Fruit fly (Drosophila melanogaster): Measurements from ENCODE around the gene vir-1.

Gene vir-1

DNA sequence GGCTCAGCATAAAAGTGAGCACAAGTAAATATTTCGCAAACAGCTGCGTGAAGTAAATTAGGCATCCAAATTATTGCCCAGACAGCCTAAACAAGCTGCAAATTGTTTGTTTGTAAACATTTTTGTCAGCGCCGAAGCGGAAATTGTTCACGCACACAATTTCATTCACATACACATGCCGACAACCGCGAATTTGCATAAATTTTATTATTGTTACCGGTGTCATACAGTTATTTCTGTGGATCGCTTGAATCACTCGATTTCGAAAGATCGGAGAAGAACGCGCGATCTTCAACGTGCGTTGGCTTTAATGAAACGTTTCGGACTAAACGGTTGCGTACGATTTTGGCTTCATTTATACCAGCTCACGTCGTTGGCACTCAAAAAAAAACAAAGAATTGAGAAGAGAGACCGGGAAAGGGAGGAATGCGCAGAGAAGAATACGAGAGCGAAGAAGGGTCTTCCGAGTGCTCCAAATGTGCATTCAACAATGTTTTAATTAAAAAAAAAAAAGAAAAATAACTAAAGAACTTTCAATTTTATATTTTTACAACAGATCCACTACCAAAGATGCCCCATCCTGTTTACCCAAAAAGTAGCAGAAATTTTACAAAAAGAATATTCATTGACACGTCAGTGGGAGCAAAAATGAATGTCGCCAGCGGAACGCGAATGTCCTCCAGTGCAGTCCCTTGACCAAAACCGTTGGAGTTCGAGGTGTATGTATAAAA is at the start of gene vir-1:
Gene vir-1 (minus strand): TSS at position 334 of the 731 bp plus-strand sequence.
- TF ChIP-seq psq (GFP tag; optimal IDR thresholded peaks at IDR 0.05) (peak; percentile 19), Dif (GFP tag; optimal IDR thresholded peaks at IDR 0.05; ENCODE audit: partially characterized antibody) (peak; percentile 36), woc (GFP tag; optimal IDR thresholded peaks at IDR 0.05) (no peak)

DNA sequence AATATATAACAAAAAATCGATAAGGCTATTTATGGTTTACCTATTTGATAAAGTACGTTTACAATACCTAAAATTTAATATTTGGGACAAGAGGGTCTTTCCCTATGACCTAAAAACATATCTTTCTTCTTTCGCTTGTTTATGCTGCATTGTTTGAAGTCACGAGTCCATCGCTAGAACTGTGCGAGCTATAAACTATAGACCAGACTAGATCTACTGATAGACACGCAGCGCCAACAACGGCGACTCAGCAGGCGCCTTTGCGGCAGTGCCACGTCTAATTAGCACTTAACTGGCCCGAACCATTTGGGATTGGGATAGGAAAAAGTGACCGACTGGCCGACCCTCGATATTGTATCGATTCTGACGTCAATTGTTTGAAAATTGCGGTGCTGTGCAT is 49.7 kb upstream of the vir-1 start:
- TF ChIP-seq brk (GFP tag; optimal IDR thresholded peaks at IDR 0.05): no peak
- TF ChIP-seq tai (GFP tag; optimal IDR thresholded peaks at IDR 0.05): no peak

DNA sequence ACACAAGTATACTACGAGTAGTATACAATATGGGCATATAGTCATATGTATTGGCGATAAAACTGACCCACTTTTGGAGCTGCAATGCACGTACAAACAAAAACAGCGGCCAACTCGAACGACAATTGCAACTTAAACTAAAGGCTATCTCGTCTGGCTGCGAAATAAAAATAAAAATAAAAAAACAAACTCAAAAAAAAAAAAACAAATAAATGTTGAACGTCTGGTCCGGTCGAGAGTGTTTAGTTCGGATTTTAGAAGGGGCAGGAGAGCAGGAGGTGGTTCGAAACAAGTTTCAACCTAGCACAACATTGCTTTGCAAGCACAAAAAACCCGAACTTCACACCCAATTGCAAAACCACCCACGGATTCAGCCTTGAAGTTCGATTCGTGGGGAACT is 48.7 kb upstream of the vir-1 start:
- TF ChIP-seq usp (GFP tag; optimal IDR thresholded peaks at IDR 0.05): no peak
- TF ChIP-seq jim (GFP tag; optimal IDR thresholded peaks at IDR 0.05): no peak
- TF ChIP-seq dmrt93B (GFP tag; optimal IDR thresholded peaks at IDR 0.05): no peak

DNA sequence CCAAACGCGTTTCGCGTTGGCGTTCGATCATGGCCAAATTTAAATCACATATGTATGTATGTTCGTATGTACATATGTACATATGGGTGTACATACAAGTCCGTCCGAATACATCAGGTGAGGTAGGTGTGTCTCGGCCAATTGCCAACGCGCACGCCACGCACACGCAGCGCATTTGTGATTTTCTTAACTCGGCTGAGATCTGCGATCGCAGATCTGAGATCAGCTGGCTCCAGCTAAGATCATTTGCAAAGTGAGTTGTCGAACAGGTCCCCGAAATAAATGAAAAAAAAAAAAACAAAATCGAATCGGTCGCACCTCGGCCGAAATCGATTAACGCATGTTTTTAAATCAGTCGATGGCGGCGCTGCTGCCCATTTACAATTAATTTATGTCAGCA is 46.0 kb upstream of the vir-1 start:
- TF ChIP-seq h (GFP tag; optimal IDR thresholded peaks at IDR 0.05): peak; percentile 59
- no peak for TF ChIP-seq CG32264 (GFP tag; optimal IDR thresholded peaks at IDR 0.05)
- no peak for TF ChIP-seq sv (GFP tag; optimal IDR thresholded peaks at IDR 0.05)

DNA sequence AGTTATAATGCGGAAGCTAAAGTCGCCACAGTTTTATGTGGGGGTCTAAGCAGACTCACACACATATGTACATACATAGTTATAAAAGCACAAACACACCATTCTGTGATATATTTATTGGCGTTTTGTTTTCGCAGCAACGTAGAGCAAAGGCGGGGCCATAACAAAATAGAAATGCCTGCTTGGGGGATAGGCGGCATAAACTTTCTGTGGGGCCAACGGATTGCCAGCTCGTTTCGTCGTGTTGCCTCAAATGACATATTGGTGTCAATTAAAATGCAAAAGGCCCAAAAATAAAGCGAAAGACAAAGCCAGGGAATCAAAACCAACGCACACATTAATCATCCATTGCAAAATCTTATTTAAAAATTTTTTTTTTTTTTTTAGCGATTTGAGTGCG is 45.6 kb upstream of the vir-1 start:
- TF ChIP-seq dmrt93B (GFP tag; optimal IDR thresholded peaks at IDR 0.05): no peak
- TF ChIP-seq dsf (GFP tag; optimal IDR thresholded peaks at IDR 0.05; ENCODE audit: borderline replicate concordance): no peak
- no peak for TF ChIP-seq CG9705 (GFP tag; optimal IDR thresholded peaks at IDR 0.05)
- TF ChIP-seq pan (optimal IDR thresholded peaks at IDR 0.05): no peak
- TF ChIP-seq rgr (GFP tag; optimal IDR thresholded peaks at IDR 0.05): no peak

DNA sequence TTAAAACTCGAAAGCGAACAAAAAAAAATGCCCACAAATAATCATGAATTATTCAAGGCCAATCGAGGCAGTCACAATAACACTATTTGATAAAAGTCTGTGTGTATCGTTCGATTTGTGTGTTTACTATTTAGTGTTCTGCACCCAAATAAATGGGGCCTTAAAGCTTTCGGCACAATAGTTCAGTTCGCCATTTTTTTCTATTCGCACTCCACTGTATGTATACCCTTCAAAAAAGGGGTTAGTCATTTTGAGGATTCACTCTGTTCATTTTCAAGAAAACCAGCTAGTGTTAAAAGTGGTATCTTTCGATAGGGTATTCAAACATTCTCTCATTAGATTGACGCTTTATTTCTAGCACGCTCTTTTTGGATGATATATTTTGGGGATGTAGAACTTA is 44.4 kb upstream of the vir-1 start:
- TF ChIP-seq sv (GFP tag; optimal IDR thresholded peaks at IDR 0.05): peak; percentile 30
- no peak for TF ChIP-seq pan (optimal IDR thresholded peaks at IDR 0.05)
- TF ChIP-seq Vsx2 (GFP tag; optimal IDR thresholded peaks at IDR 0.05; ENCODE audit: partially characterized antibody): no peak
- TF ChIP-seq N (GFP tag; optimal IDR thresholded peaks at IDR 0.05): no peak
- no peak for TF ChIP-seq rgr (GFP tag; optimal IDR thresholded peaks at IDR 0.05)
- no peak for TF ChIP-seq woc (GFP tag; optimal IDR thresholded peaks at IDR 0.05)

DNA sequence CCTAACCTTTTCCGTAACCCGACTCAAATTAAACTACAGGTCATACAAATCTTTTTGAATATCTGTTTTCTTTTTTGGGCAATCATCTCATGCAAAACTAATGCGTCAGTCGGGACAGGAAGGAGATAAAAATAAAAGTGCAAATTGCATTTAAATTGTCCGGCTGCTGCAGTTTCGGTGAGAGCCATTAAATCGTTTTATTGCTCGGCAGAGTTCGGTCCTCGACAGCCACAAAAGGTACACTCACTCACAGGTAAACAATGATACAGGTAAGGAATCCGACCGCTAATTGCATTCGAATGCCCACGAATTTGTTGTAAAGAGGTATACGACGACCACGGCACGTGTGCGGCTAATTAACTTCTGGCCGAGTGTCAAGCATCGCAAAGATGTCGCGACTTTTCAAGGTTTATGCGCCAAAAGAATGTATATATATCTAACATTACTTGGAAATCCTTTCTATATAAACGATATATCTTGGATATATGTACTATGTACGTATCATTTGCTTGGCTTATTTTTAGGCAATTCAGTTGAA is 43.3 kb upstream of the vir-1 start:
- no peak for TF ChIP-seq fru (GFP tag; optimal IDR thresholded peaks at IDR 0.05)
- TF ChIP-seq CG9705 (GFP tag; optimal IDR thresholded peaks at IDR 0.05): no peak
- no peak for TF ChIP-seq pan (optimal IDR thresholded peaks at IDR 0.05)
- no peak for TF ChIP-seq ey (GFP tag; optimal IDR thresholded peaks at IDR 0.05)
- TF ChIP-seq br (GFP tag; optimal IDR thresholded peaks at IDR 0.05): no peak

DNA sequence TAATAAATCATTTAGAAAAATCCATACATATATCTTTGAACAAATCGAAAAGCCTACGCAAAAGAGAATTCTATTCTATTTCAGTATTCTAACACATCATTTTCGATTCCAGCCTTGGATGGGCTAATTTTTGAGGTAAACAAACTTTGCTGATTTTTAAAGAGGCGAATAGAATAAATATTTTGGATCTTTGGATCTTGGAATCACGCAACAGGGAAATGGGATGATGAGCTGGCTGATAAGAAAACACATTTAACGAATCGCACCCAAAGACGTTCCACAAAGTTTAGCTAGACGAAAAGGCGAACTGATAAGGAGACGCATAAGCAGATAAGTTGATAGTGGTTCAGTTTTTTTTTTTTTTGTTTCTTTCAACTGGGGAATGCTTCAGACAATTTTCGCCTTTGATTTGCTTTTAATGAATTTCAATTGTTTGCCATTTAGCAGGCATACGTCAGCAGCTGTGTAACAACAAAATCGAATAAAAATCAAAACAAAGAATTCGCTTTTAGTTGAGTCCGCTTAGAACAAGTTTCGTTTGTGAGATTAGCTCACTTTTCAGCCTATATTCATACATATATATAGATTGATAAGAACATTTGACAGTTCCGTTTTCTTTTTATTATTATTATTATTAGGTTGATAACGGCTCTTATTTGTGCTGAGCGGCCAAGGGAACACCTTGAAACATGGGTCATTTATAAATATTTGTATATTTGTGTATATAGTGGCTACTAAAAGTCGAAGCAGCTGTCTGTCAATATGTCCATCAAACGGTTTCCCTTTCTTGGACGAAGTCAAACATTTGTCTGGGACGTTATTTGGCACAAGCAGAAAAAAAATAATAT is 42.1 kb upstream of the vir-1 start:
- TF ChIP-seq sage (GFP tag; optimal IDR thresholded peaks at IDR 0.05): no peak

DNA sequence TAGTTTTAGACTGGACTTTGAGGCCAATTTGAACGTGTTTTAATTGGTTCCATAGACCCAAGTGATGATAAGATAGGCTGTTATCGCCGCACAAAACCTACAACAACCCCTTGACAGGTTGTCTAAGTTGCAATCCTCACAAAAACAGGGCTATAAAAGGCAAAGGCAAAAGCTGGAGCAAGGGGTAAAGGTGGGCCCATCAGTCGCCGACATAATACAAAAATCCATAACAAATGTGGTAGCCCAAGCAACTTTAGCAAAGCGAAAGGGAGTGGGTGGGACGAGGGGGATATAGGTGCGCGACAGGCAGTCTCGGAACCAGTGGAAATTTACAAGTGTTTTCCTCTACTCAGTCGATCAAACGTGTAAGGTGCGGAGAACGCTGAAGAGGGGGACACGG is 40.8 kb upstream of the vir-1 start:
- TF ChIP-seq Sp1 (GFP tag; optimal IDR thresholded peaks at IDR 0.05) (no peak), Vsx2 (GFP tag; optimal IDR thresholded peaks at IDR 0.05; ENCODE audit: partially characterized antibody) (no peak), dmrt93B (GFP tag; optimal IDR thresholded peaks at IDR 0.05) (no peak), N (GFP tag; optimal IDR thresholded peaks at IDR 0.05) (no peak), Hr83 (GFP tag; optimal IDR thresholded peaks at IDR 0.05; ENCODE audit: poor library complexity, severe bottlenecking) (no peak), jim (GFP tag; optimal IDR thresholded peaks at IDR 0.05) (no peak), woc (GFP tag; optimal IDR thresholded peaks at IDR 0.05) (no peak), Abd-B (GFP tag; optimal IDR thresholded peaks at IDR 0.05) (no peak), OdsH (GFP tag; optimal IDR thresholded peaks at IDR 0.05) (no peak), br (GFP tag; optimal IDR thresholded peaks at IDR 0.05) (no peak), Mio (GFP tag; optimal IDR thresholded peaks at IDR 0.05) (no peak), tai (GFP tag; optimal IDR thresholded peaks at IDR 0.05) (no peak), Myc (optimal IDR thresholded peaks at IDR 0.05) (no peak)

Data from whole organism, wandering third instar larva.